Fruit fly (Drosophila melanogaster) whole organism, embryonic: ENCODE data around the gene RpS14a.

ENCODE experiments used
- Abd-B ChIP-seq: fragments of 200-800 bp; sonication (Bioruptor generic); optimal IDR thresholded peaks from 2 replicates; lab custom pipeline; 2018; ENCODE audit warnings: missing biosample characterization, mild to moderate bottlenecking, missing genetic modification characterization, moderate library complexity
- BEAF-32 ChIP-seq: fragments of 200-800 bp; sonication (Bioruptor generic); optimal IDR thresholded peaks from 3 replicates; lab custom pipeline; 2017; ENCODE audit warnings: missing biosample characterization, missing genetic modification characterization, mild to moderate bottlenecking, moderate library complexity, missing genetic modification reagents
- Blimp-1 ChIP-seq: fragments of 200-800 bp; sonication (Bioruptor generic); optimal IDR thresholded peaks from 3 replicates; lab custom pipeline; 2018; ENCODE audit warnings: missing biosample characterization, missing genetic modification characterization, mild to moderate bottlenecking, moderate library complexity, missing genetic modification reagents
- CG10147 ChIP-seq: fragments of 200-800 bp; sonication (Bioruptor generic); optimal IDR thresholded peaks from 2 replicates; lab custom pipeline; 2019; ENCODE audit warnings: missing biosample characterization, mild to moderate bottlenecking, missing genetic modification characterization, moderate library complexity
- CG11398 ChIP-seq: fragments of 200-800 bp; sonication (Bioruptor generic); optimal IDR thresholded peaks from 2 replicates; lab custom pipeline; 2016; ENCODE audit warnings: missing biosample characterization, missing genetic modification characterization
- CG12236 ChIP-seq: fragments of 200-800 bp; sonication (Bioruptor generic); optimal IDR thresholded peaks from 2 replicates; lab custom pipeline; 2016; ENCODE audit warnings: missing biosample characterization, missing genetic modification characterization
- CG13775 ChIP-seq: fragments of 200-800 bp; sonication (Bioruptor generic); optimal IDR thresholded peaks from 3 replicates; lab custom pipeline; 2017; ENCODE audit warnings: missing biosample characterization, mild to moderate bottlenecking, missing genetic modification characterization
- CG17912 ChIP-seq: fragments of 200-800 bp; sonication (Bioruptor generic); optimal IDR thresholded peaks from 2 replicates; lab custom pipeline; 2018; ENCODE audit warnings: missing biosample characterization, mild to moderate bottlenecking, missing genetic modification characterization
- CG18476 ChIP-seq: fragments of 200-800 bp; sonication (Bioruptor generic); optimal IDR thresholded peaks from 2 replicates; lab custom pipeline; 2016; ENCODE audit warnings: missing biosample characterization, mild to moderate bottlenecking, missing genetic modification characterization
- CG30020 ChIP-seq: fragments of 200-800 bp; optimal IDR thresholded peaks from 2 replicates; lab custom pipeline; 2019; ENCODE audit warnings: missing biosample characterization, mild to moderate bottlenecking, missing genetic modification characterization, moderate library complexity
- CG30403 ChIP-seq: fragments of 200-800 bp; sonication (Bioruptor generic); optimal IDR thresholded peaks from 3 replicates; lab custom pipeline; 2016; ENCODE audit warnings: missing biosample characterization, missing genetic modification characterization
- CG32532 ChIP-seq: fragments of 200-800 bp; sonication (Bioruptor generic); IDR thresholded peaks from 2 replicates; pipeline ENCODE4 v1.3.6; 2022; ENCODE audit warnings: missing biosample characterization, missing genetic modification characterization
- CG4404 ChIP-seq: fragments of 200-800 bp; sonication (Bioruptor generic); IDR thresholded peaks from 2 replicates; pipeline ENCODE4 v1.3.6; 2022; ENCODE audit warnings: missing biosample characterization, missing genetic modification characterization
- CG4730 ChIP-seq: fragments of 200-800 bp; sonication (Bioruptor generic); IDR thresholded peaks from 2 replicates; pipeline ENCODE4 v1.3.6; 2022; ENCODE audit warnings: missing biosample characterization, missing genetic modification characterization
- CG7963 ChIP-seq: fragments of 200-800 bp; sonication (Bioruptor generic); IDR thresholded peaks from 3 replicates; pipeline ENCODE4 v1.3.6; 2022; ENCODE audit warnings: missing biosample characterization, missing genetic modification characterization; ENCODE audit not compliant: partially characterized antibody
- CG8281 ChIP-seq: fragments of 200-800 bp; sonication (Bioruptor generic); optimal IDR thresholded peaks from 2 replicates; lab custom pipeline; 2018; ENCODE audit warnings: missing biosample characterization, mild to moderate bottlenecking, missing genetic modification characterization, moderate library complexity
- Deaf1 ChIP-seq: fragments of 200-800 bp; optimal IDR thresholded peaks from 3 replicates; lab custom pipeline; 2019; ENCODE audit warnings: missing biosample characterization, mild to moderate bottlenecking, missing genetic modification characterization, moderate library complexity
- Fer1 ChIP-seq: fragments of 200-800 bp; sonication (Bioruptor generic); optimal IDR thresholded peaks from 2 replicates; lab custom pipeline; 2017; ENCODE audit warnings: missing biosample characterization, mild to moderate bottlenecking, missing genetic modification characterization
- Hr3 ChIP-seq: fragments of 200-800 bp; sonication (Bioruptor generic); optimal IDR thresholded peaks from 3 replicates; lab custom pipeline; 2016; ENCODE audit warnings: missing biosample characterization, missing genetic modification characterization
- Lpt ChIP-seq: fragments of >200 bp; optimal IDR thresholded peaks from 2 replicates; lab custom pipeline; 2018; ENCODE audit warnings: missing biosample characterization, missing genetic modification characterization
- MESR4 ChIP-seq: fragments of 200-800 bp; sonication (Bioruptor generic); optimal IDR thresholded peaks from 2 replicates; lab custom pipeline; 2018; ENCODE audit warnings: missing biosample characterization, mild to moderate bottlenecking, missing genetic modification characterization, moderate library complexity
- Med ChIP-seq: fragments of 200-800 bp; sonication (Bioruptor generic); peaks from one replicate; lab custom pipeline; 2016; ENCODE audit warnings: missing biosample characterization, missing genetic modification characterization, mild to moderate bottlenecking, inconsistent platforms, moderate library complexity
- NC2α ChIP-seq: fragments of 200-800 bp; sonication (Bioruptor generic); optimal IDR thresholded peaks from 2 replicates; lab custom pipeline; 2016; ENCODE audit warnings: missing biosample characterization, missing genetic modification characterization
- Ravus ChIP-seq: fragments of 200-800 bp; sonication (Bioruptor generic); IDR thresholded peaks from 2 replicates; pipeline ENCODE4 v1.3.6; 2022; ENCODE audit warnings: missing biosample characterization, missing genetic modification characterization
- Sox102F ChIP-seq: fragments of 200-800 bp; sonication (Bioruptor generic); optimal IDR thresholded peaks from 2 replicates; lab custom pipeline; 2018; ENCODE audit warnings: missing biosample characterization, mild to moderate bottlenecking, missing genetic modification characterization, moderate library complexity
- ara ChIP-seq: fragments of 200-800 bp; sonication (Bioruptor generic); IDR thresholded peaks from 2 replicates; pipeline ENCODE4 v1.3.6; 2022; ENCODE audit warnings: missing biosample characterization, missing genetic modification characterization
- bsh ChIP-seq, 2 experiments: fragments of 200-800 bp; sonication (Bioruptor generic); optimal IDR thresholded peaks; 2 replicates each; lab custom pipeline; 2017 to 2018; ENCODE audit warnings: mild to moderate bottlenecking in 2 of 2, missing biosample characterization in 2 of 2, missing genetic modification characterization in 2 of 2, moderate library complexity in 1 of 2
- cato ChIP-seq: fragments of 200-800 bp; sonication (Bioruptor generic); optimal IDR thresholded peaks from 2 replicates; lab custom pipeline; 2016; ENCODE audit warnings: missing biosample characterization, missing genetic modification characterization, borderline replicate concordance
- caup ChIP-seq: fragments of 200-800 bp; sonication (Bioruptor generic); optimal IDR thresholded peaks from 3 replicates; lab custom pipeline; 2017; ENCODE audit warnings: missing biosample characterization, mild to moderate bottlenecking, missing genetic modification characterization, moderate library complexity; ENCODE audit not compliant: severe bottlenecking
- chm ChIP-seq: fragments of 200-800 bp; sonication (Bioruptor generic); IDR thresholded peaks from 2 replicates; pipeline ENCODE4 v1.3.6; 2022; ENCODE audit warnings: missing biosample characterization, missing genetic modification characterization
- ci ChIP-seq: fragments of 200-800 bp; sonication (Bioruptor generic); IDR thresholded peaks from 3 replicates; pipeline ENCODE4 v1.3.6; 2022; ENCODE audit warnings: missing biosample characterization, missing genetic modification characterization
- crc ChIP-seq: fragments of 200-800 bp; sonication (Bioruptor generic); optimal IDR thresholded peaks from 2 replicates; lab custom pipeline; 2016; ENCODE audit warnings: missing biosample characterization, missing genetic modification characterization
- esg ChIP-seq: fragments of 200-800 bp; sonication (Bioruptor generic); conservative IDR thresholded peaks from 2 replicates; pipeline ENCODE4 v1.3.6; 2022; ENCODE audit warnings: missing biosample characterization, missing genetic modification characterization
- ewg ChIP-seq: fragments of 200-800 bp; sonication (Bioruptor generic); optimal IDR thresholded peaks from 3 replicates; lab custom pipeline; 2017; ENCODE audit warnings: mild to moderate bottlenecking, missing biosample characterization, missing genetic modification reagents, missing genetic modification characterization
- grn ChIP-seq: fragments of 200-800 bp; sonication (Bioruptor generic); optimal IDR thresholded peaks from 3 replicates; lab custom pipeline; 2017; ENCODE audit warnings: missing biosample characterization, missing genetic modification characterization
- her ChIP-seq: fragments of 200-800 bp; sonication (Bioruptor generic); optimal IDR thresholded peaks from 2 replicates; lab custom pipeline; 2016; ENCODE audit warnings: missing biosample characterization, missing genetic modification characterization
- hkb ChIP-seq, 2 experiments: fragments of 200-800 bp in 1 of 2; fragments of >200 bp in 1 of 2; sonication (Bioruptor generic) in 1 of 2; IDR thresholded peaks in 1 of 2; optimal IDR thresholded peaks in 1 of 2; 2 replicates each; pipeline versions ENCODE4 v1.3.6 to Lab custom; 2017 to 2022; ENCODE audit warnings: missing biosample characterization in 1 of 2, missing genetic modification characterization in 1 of 2
- inv ChIP-seq: fragments of 200-800 bp; sonication (Bioruptor generic); IDR thresholded peaks from 2 replicates; pipeline ENCODE4 v1.3.6; 2022; ENCODE audit warnings: missing biosample characterization, missing genetic modification characterization; ENCODE audit not compliant: partially characterized antibody
- kay ChIP-seq: fragments of 200-800 bp; sonication (Bioruptor generic); optimal IDR thresholded peaks from 2 replicates; lab custom pipeline; 2016; ENCODE audit warnings: missing biosample characterization, missing genetic modification characterization
- onecut ChIP-seq: fragments of 200-800 bp; sonication (Bioruptor generic); IDR thresholded peaks from 2 replicates; pipeline ENCODE4 v1.3.6; 2022; ENCODE audit warnings: missing biosample characterization, missing genetic modification characterization
- pho ChIP-seq: fragments of 200-800 bp; sonication (Bioruptor generic); optimal IDR thresholded peaks from 2 replicates; lab custom pipeline; 2016; ENCODE audit warnings: missing biosample characterization, missing genetic modification characterization
- prd ChIP-seq, 3 experiments: fragments of >200 bp in 2 of 3; fragments of 200-800 bp in 1 of 3; sonication (Bioruptor generic) in 1 of 3; optimal IDR thresholded peaks in 2 of 3; IDR thresholded peaks in 1 of 3; 2 replicates in 2 of 3; 3 replicates in 1 of 3; pipeline versions ENCODE4 v1.3.6 to Lab custom; 2017 to 2022; ENCODE audit warnings: missing biosample characterization in 1 of 3, missing genetic modification characterization in 1 of 3
- sim ChIP-seq: fragments of 200-800 bp; sonication (Bioruptor generic); IDR thresholded peaks from 2 replicates; pipeline ENCODE4 v1.3.6; 2022; ENCODE audit warnings: missing biosample characterization, missing genetic modification characterization
- sisA ChIP-seq: fragments of 200-800 bp; sonication (Bioruptor generic); IDR thresholded peaks from 2 replicates; pipeline ENCODE4 v1.3.6; 2022; ENCODE audit warnings: missing biosample characterization, missing genetic modification characterization
- stwl ChIP-seq: fragments of 200-800 bp; sonication (Bioruptor generic); optimal IDR thresholded peaks from 3 replicates; lab custom pipeline; 2018; ENCODE audit warnings: missing biosample characterization, mild to moderate bottlenecking, missing genetic modification characterization, moderate library complexity
- tin ChIP-seq: fragments of 200-800 bp; sonication (Bioruptor generic); optimal IDR thresholded peaks from 3 replicates; lab custom pipeline; 2016; ENCODE audit warnings: missing biosample characterization, missing genetic modification characterization
- vvl ChIP-seq: fragments of 200-800 bp; sonication (Bioruptor generic); IDR thresholded peaks from 2 replicates; pipeline ENCODE4 v1.3.6; 2022; ENCODE audit warnings: missing biosample characterization, missing genetic modification characterization
- zen2 ChIP-seq: fragments of 200-800 bp; sonication (Bioruptor generic); IDR thresholded peaks from 3 replicates; pipeline ENCODE4 v1.3.6; 2022; ENCODE audit warnings: missing biosample characterization, missing genetic modification characterization; ENCODE audit not compliant: partially characterized antibody

RpS14a gene

dm6 chrX:7975516-7976257 is 42.1 kb downstream of the RpS14a start (continued):
- TF ChIP-seq CG32532 (GFP tag; lab: Robert Waterston, UW) (no peak), Deaf1 (tag; lab: Kevin White, UChicago) (no peak), Sox102F (GFP tag; lab: Kevin White, UChicago) (peak; percentile 77), MESR4 (GFP tag; lab: Kevin White, UChicago) (no peak), CG17912 (GFP tag; lab: Kevin White, UChicago) (no peak), inv (GFP tag; lab: Robert Waterston, UW) (no peak), grn (GFP tag; lab: Kevin White, UChicago) (no peak), onecut (GFP tag; lab: Robert Waterston, UW) (0 out of 2 replicates have a peak, but pooled peaks have one; percentile 11), NC2α (GFP tag; lab: Kevin White, UChicago) (no peak), her (GFP tag; lab: Kevin White, UChicago) (no peak), sim (GFP tag; lab: Robert Waterston, UW) (0 out of 2 replicates have a peak, but pooled peaks have one; percentile 20), hkb (optimal IDR thresholded peaks at IDR 0.05; lab: Kevin White, UChicago) (no peak), hkb (GFP tag; IDR thresholded peaks at IDR 0.05; lab: Robert Waterston, UW) (no peak), ci (peak; percentile 74), Blimp-1 (GFP tag; lab: Kevin White, UChicago) (peak; percentile 60), CG18476 (GFP tag; lab: Kevin White, UChicago) (no peak), Ravus (GFP tag; lab: Robert Waterston, UW) (no peak), CG30020 (tag; lab: Kevin White, UChicago) (no peak), tin (GFP tag; lab: Kevin White, UChicago) (peak; percentile 12), CG13775 (no peak), zen2 (GFP tag; lab: Robert Waterston, UW) (no peak), CG10147 (no peak), CG12236 (GFP tag; lab: Kevin White, UChicago) (no peak), CG4404 (no peak), Hr3 (GFP tag; lab: Kevin White, UChicago) (no peak), cato (GFP tag; lab: Kevin White, UChicago) (no peak), stwl (tag; lab: Kevin White, UChicago) (no peak), CG30403 (GFP tag; lab: Kevin White, UChicago) (peak; percentile 43), CG7963 (GFP tag; lab: Robert Waterston, UW) (no peak), sisA (peak; percentile 48), Fer1 (GFP tag; lab: Kevin White, UChicago) (no peak), pho (no peak), Lpt (GFP tag; lab: Kevin White, UChicago) (no peak), crc (GFP tag; lab: Kevin White, UChicago) (no peak), caup (GFP tag; lab: Kevin White, UChicago) (no peak), BEAF-32 (GFP tag; lab: Kevin White, UChicago) (no peak), ara (no peak), kay (GFP tag; lab: Kevin White, UChicago) (no peak), Abd-B (GFP tag; lab: Kevin White, UChicago) (no peak), esg (GFP tag; lab: Robert Waterston, UW) (no peak), bsh (GFP tag; optimal IDR thresholded peaks at IDR 0.05; lab: Kevin White, UChicago) (peak in 1 of 2 experiments; percentile 73), prd (optimal IDR thresholded peaks at IDR 0.05; lab: Kevin White, UChicago) (no peak), prd (GFP tag; IDR thresholded peaks at IDR 0.05; lab: Robert Waterston, UW) (peak; percentile 66; the same call in 2 of the 3 replicates), ewg (GFP tag; lab: Kevin White, UChicago) (peak; percentile 10), CG11398 (GFP tag; lab: Kevin White, UChicago) (no peak), Med (GFP tag; lab: Kevin White, UChicago) (peak; percentile 77), chm (GFP tag; lab: Robert Waterston, UW) (no peak), CG4730 (GFP tag; lab: Robert Waterston, UW) (no peak), CG8281 (no peak), vvl (peak; percentile 55; the same call in 1 of the 2 replicates)
